Worm (Caenorhabditis elegans) whole organism, L3 larva: ENCODE results near the gene gmn-1.

ENCODE experiments used
- fkh-10 ChIP-seq: sonication (generic microtip); optimal IDR thresholded peaks from 2 replicates; lab custom pipeline; 2017; ENCODE audit warnings: missing biosample characterization, missing genetic modification reagents, missing genetic modification characterization
- fos-1 ChIP-seq: fragments of 150-350 bp; optimal IDR thresholded peaks from 2 replicates; lab custom pipeline; 2014; ENCODE audit warnings: missing biosample characterization, missing genetic modification characterization
- nhr-77 ChIP-seq: fragments of 150-350 bp; optimal IDR thresholded peaks from 2 replicates; lab custom pipeline; 2014; ENCODE audit warnings: missing biosample characterization, missing genetic modification characterization
- ztf-11 ChIP-seq: fragments of 150-350 bp; optimal IDR thresholded peaks from 2 replicates; lab custom pipeline; 2014; ENCODE audit warnings: missing biosample characterization, missing genetic modification characterization

- TF ChIP-seq ztf-11 (tag; lab: Kevin White, UChicago) (no peak), fos-1 (no peak), fkh-10 (GFP tag; lab: Kevin White, UChicago) (peak; percentile 26), nhr-77 (tag; lab: Kevin White, UChicago) (no peak)
Observed at ce11 chrIII:12273598-12274090, 48.5 kb upstream of the gmn-1 start, which contains the start of the genes Y75B8A.24 and Y75B8A.25.
